Worm (Caenorhabditis elegans) whole organism, L4 larva: ENCODE measurements around the gene K05F6.14.
A peak's percentile ranks its signal among the peaks of the same experiment; 100 is the strongest.

Experiments used
- ZK546.5 ChIP-seq, 2 experiments: sonication (generic microtip); optimal IDR thresholded peaks; 2 replicates each; lab custom pipeline; 2017; ENCODE audit warnings: missing biosample characterization in 2 of 2, missing genetic modification characterization in 2 of 2
- ceh-32 ChIP-seq: sonication (generic microtip); optimal IDR thresholded peaks from 2 replicates; lab custom pipeline; 2016; ENCODE audit warnings: mild to moderate bottlenecking, missing genetic modification characterization, missing compliant biosample characterization; ENCODE audit not compliant: poor library complexity
- ces-1 ChIP-seq: fragments of 150-350 bp; sonication (generic microtip); optimal IDR thresholded peaks from 4 replicates; lab custom pipeline; 2014; ENCODE audit warnings: missing biosample characterization, missing genetic modification reagents, missing genetic modification characterization
- daf-16 ChIP-seq, 3 experiments: sonication (generic microtip); optimal IDR thresholded peaks; 2 replicates each; lab custom pipeline; 2016 to 2017; ENCODE audit warnings: missing genetic modification characterization in 3 of 3, missing genetic modification reagents in 3 of 3, mild to moderate bottlenecking in 2 of 3, missing compliant biosample characterization in 2 of 3, missing biosample characterization in 1 of 3, moderate library complexity in 1 of 3
- daf-19 ChIP-seq: fragments of 200-800 bp; sonication (Bioruptor generic); conservative IDR thresholded peaks from 2 replicates; pipeline ENCODE4 v1.3.6; 2022; ENCODE audit warnings: missing genetic modification characterization, missing compliant biosample characterization
- dmd-6 ChIP-seq: fragments of 200-800 bp; sonication (Bioruptor generic); IDR thresholded peaks from 2 replicates; pipeline ENCODE4 v1.3.6; 2022; ENCODE audit warnings: missing genetic modification reagents, missing genetic modification characterization, missing compliant biosample characterization
- gei-8 ChIP-seq: fragments of 200-800 bp; sonication (Bioruptor generic); optimal IDR thresholded peaks from 2 replicates; lab custom pipeline; 2018; ENCODE audit warnings: mild to moderate bottlenecking, missing genetic modification characterization, missing compliant biosample characterization
- hif-1 ChIP-seq, 2 experiments: sonication (generic microtip); optimal IDR thresholded peaks; 2 replicates each; lab custom pipeline; 2016 to 2017; ENCODE audit warnings: missing compliant biosample characterization in 2 of 2, missing genetic modification characterization in 2 of 2, missing genetic modification reagents in 2 of 2, missing genotype in 2 of 2, mild to moderate bottlenecking in 1 of 2
- hlh-11 ChIP-seq: fragments of 200-800 bp; sonication (Bioruptor generic); optimal IDR thresholded peaks from 2 replicates; lab custom pipeline; 2018; ENCODE audit warnings: mild to moderate bottlenecking, missing genetic modification characterization, missing compliant biosample characterization
- lin-1 ChIP-seq: fragments of 200-800 bp; sonication (Bioruptor generic); IDR thresholded peaks from 2 replicates; pipeline ENCODE4 v1.3.6; 2022; ENCODE audit warnings: missing genetic modification reagents, missing genetic modification characterization, missing compliant biosample characterization
- lin-29 ChIP-seq: fragments of 200-800 bp; sonication (Bioruptor generic); IDR thresholded peaks from 2 replicates; pipeline ENCODE4 v1.3.6; 2022; ENCODE audit warnings: missing genetic modification reagents, missing genetic modification characterization, missing compliant biosample characterization
- madf-5 ChIP-seq, 2 experiments: fragments of 200-800 bp; sonication (Bioruptor generic); IDR thresholded peaks; 2 replicates each; pipeline ENCODE4 v1.3.6; 2022; ENCODE audit warnings: missing compliant biosample characterization in 2 of 2, missing genetic modification characterization in 2 of 2
- madf-9 ChIP-seq: fragments of 200-800 bp; sonication (Bioruptor generic); conservative IDR thresholded peaks from 2 replicates; pipeline ENCODE4 v1.3.6; 2022; ENCODE audit warnings: missing genetic modification reagents, missing genetic modification characterization, missing compliant biosample characterization
- mxl-2 ChIP-seq: fragments of 200-800 bp; sonication (Bioruptor generic); conservative IDR thresholded peaks from 2 replicates; pipeline ENCODE4 v1.3.6; 2022; ENCODE audit warnings: missing genetic modification reagents, missing genetic modification characterization, missing compliant biosample characterization
- mxl-3 ChIP-seq: fragments of 200-800 bp; sonication (Bioruptor generic); optimal IDR thresholded peaks from 2 replicates; lab custom pipeline; 2018; ENCODE audit warnings: mild to moderate bottlenecking, missing genetic modification characterization, missing compliant biosample characterization
- nhr-28 ChIP-seq: fragments of 150-350 bp; optimal IDR thresholded peaks from 2 replicates; lab custom pipeline; 2014; ENCODE audit warnings: missing biosample characterization, missing genetic modification characterization
- nhr-76 ChIP-seq: fragments of 150-350 bp; optimal IDR thresholded peaks from 2 replicates; lab custom pipeline; 2014; ENCODE audit warnings: missing biosample characterization, missing genetic modification characterization
- nhr-77 ChIP-seq: fragments of 150-350 bp; optimal IDR thresholded peaks from 2 replicates; lab custom pipeline; 2014; ENCODE audit warnings: missing biosample characterization, missing genetic modification characterization
- pqm-1 ChIP-seq: sonication (generic microtip); optimal IDR thresholded peaks from 2 replicates; lab custom pipeline; 2017; ENCODE audit warnings: missing biosample characterization, missing genetic modification characterization
- set-16 ChIP-seq: fragments of 200-800 bp; sonication (Bioruptor generic); IDR thresholded peaks from 2 replicates; pipeline ENCODE4 v1.3.6; 2022; ENCODE audit warnings: missing genetic modification reagents, missing genetic modification characterization, missing compliant biosample characterization
- skn-1 ChIP-seq: fragments of 150-350 bp; optimal IDR thresholded peaks from 2 replicates; lab custom pipeline; 2014; ENCODE audit warnings: missing biosample characterization, missing genetic modification characterization
- snpc-4 ChIP-seq: fragments of 150-350 bp; optimal IDR thresholded peaks from 2 replicates; lab custom pipeline; 2014; ENCODE audit warnings: missing biosample characterization, missing genetic modification characterization
- tag-97 ChIP-seq: fragments of 200-800 bp; sonication (Bioruptor generic); IDR thresholded peaks from 2 replicates; pipeline ENCODE4 v1.3.6; 2022; ENCODE audit warnings: missing genetic modification characterization, missing compliant biosample characterization
- unc-39 ChIP-seq: sonication (generic microtip); optimal IDR thresholded peaks from 2 replicates; lab custom pipeline; 2017; ENCODE audit warnings: missing biosample characterization, missing genetic modification characterization
- unc-62 ChIP-seq, 3 experiments: fragments of 150-350 bp in 1 of 3; sonication (generic microtip); optimal IDR thresholded peaks in 2 of 3; peaks in 1 of 3; 1 replicate in 1 of 3; 2 replicates in 2 of 3; lab custom pipeline; 2014 to 2017; ENCODE audit warnings: missing biosample characterization in 3 of 3, missing genetic modification characterization in 3 of 3, missing genetic modification reagents in 3 of 3, missing genotype in 1 of 3
- vab-7 ChIP-seq: fragments of 200-800 bp; sonication (Bioruptor generic); IDR thresholded peaks from 2 replicates; pipeline ENCODE4 v1.3.6; 2022; ENCODE audit warnings: missing genetic modification reagents, missing genetic modification characterization, missing compliant biosample characterization
- ztf-7 ChIP-seq: fragments of 150-350 bp; optimal IDR thresholded peaks from 2 replicates; lab custom pipeline; 2014; ENCODE audit warnings: missing biosample characterization, missing genetic modification characterization

The K05F6.14 gene

DNA sequence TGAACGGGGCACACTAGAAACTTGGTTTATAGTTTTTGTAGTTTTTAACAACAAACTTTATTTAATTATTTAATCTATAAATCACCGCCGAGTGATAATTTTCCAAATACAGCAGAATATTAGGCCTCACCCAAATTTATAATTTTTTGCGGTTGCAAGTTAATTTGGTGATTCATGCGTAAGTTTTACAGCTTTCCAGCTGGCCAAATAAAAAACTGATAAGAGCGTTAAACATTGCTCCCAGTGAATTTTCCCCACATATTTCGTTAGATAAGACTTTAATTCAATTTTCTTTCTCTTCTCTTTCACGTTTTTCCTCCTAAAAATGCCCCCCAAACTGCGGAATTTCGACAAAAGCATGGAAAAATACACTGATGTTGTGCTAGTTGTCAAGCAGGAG, 39.5 kb downstream of the K05F6.14 start, which contains the start of gene bath-47:
Gene bath-47 (plus strand): TSS at position 305 of the 400 bp plus-strand sequence.
- TF ChIP-seq tag-97, result no peak

DNA sequence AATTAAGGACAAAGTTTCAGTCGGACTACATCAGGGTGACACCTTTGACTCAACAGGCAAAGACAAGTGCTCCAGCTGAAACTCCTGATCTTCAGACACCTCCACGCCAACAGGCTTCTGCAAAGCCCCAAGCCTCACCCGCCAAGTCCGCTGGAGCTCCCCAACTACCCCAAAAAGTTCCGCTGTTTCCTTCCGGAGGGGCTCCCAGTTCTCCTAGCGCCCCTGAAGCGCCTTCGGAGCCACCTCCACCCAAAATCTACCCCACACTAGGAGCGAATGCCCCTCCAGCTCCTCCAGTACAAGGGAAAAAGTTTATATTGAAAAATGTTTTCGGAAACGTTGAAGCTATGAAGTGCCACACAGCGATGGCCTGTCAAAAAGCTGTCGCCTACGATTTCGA, 41.1 kb downstream of the K05F6.14 start:
- TF ChIP-seq snpc-4 (tag; lab: Kevin White, UChicago) (no peak), set-16 (peak; percentile 84)
- TF ChIP-seq, all 104 proteins: peak for 1

DNA sequence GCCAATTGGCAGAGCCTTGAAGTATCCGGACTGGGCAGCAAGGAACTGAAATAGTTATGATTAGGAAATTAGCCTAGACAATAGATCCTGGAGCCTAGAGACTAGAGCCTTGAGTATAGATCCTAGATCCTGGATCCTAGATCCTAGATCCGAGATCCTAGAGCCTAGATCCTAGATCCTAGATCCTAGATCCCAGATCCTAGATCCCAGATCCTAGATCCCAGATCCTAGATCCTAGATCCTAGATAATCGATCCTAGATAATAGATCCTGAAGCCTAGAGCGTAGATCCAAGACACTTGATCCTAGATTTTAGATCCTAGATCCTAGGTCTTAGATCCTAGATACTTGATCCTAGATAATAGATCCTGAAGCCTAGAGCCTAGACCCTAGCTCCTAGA, 43.0 kb downstream of the K05F6.14 start:
- no peak for TF ChIP-seq dmd-6 (GFP tag; lab: Robert Waterston, UW)
- TF ChIP-seq ztf-7, result no peak
- TF ChIP-seq daf-19, result no peak
- no peak for TF ChIP-seq ceh-32
- no peak for TF ChIP-seq hif-1 (tag; optimal IDR thresholded peaks at IDR 0.05; lab: Kevin White, UChicago)

ce11 chrII:1606079-1606478, 44.1 kb downstream of the K05F6.14 start, which contains the start of gene bath-33:
Gene bath-33 (minus strand): TSS chrII:1606179.
- no peak for TF ChIP-seq daf-19
- no peak for TF ChIP-seq lin-1 (GFP tag; lab: Robert Waterston, UW)
- no peak for TF ChIP-seq mxl-3 (GFP tag; lab: Kevin White, UChicago)
- TF ChIP-seq ZK546.5 (tag; optimal IDR thresholded peaks at IDR 0.05; lab: Kevin White, UChicago), result no peak

DNA sequence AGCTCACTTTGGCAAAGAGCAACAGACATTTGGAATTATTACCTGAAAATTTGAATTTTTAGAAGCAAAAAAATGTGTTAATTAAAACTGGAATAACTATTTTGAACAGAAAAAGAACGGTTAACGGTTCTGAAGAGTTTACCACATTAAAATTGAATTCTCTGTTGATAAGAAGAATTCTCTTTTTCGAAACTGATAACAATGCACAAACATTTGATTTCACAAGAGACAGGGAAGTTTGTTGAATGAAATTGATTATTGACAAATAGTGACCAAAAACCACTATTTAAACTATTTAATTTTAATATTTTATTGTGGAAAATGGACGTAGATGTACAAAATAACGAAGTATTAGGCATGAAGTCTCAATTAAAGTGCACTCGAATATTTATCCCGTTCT, 45.6 kb downstream of the K05F6.14 start:
- TF ChIP-seq nhr-28 (tag; lab: Kevin White, UChicago) (peak; percentile 48), madf-5 (GFP tag; IDR thresholded peaks at IDR 0.05; lab: Robert Waterston, UW) (no peak), skn-1 (tag; lab: Kevin White, UChicago) (no peak), nhr-77 (tag; lab: Kevin White, UChicago) (peak; percentile 46), hif-1 (tag; optimal IDR thresholded peaks at IDR 0.05; lab: Kevin White, UChicago) (no peak), daf-16 (GFP tag; optimal IDR thresholded peaks at IDR 0.05; lab: Kevin White, UChicago) (no peak), daf-16 (tag; optimal IDR thresholded peaks at IDR 0.05; lab: Kevin White, UChicago) (peak; percentile 86), pqm-1 (tag; lab: Kevin White, UChicago) (peak; percentile 80), mxl-2 (GFP tag; lab: Robert Waterston, UW) (no peak), nhr-76 (tag; lab: Kevin White, UChicago) (no peak), hlh-11 (tag; lab: Kevin White, UChicago) (peak; percentile 15)
- TF ChIP-seq, all 104 proteins: peak for 5

- TF ChIP-seq ces-1 (GFP tag; lab: Kevin White, UChicago) (no peak), ZK546.5 (tag; optimal IDR thresholded peaks at IDR 0.05; lab: Kevin White, UChicago) (no peak), unc-39 (tag; lab: Kevin White, UChicago) (no peak), pqm-1 (tag; lab: Kevin White, UChicago) (peak; percentile 82), nhr-77 (tag; lab: Kevin White, UChicago) (peak; percentile 49), lin-29 (no peak), mxl-3 (GFP tag; lab: Kevin White, UChicago) (peak; percentile 31), nhr-28 (tag; lab: Kevin White, UChicago) (peak; percentile 59), daf-16 (GFP tag; optimal IDR thresholded peaks at IDR 0.05; lab: Kevin White, UChicago) (no peak), daf-16 (tag; optimal IDR thresholded peaks at IDR 0.05; lab: Kevin White, UChicago) (peak; percentile 85), hlh-11 (tag; lab: Kevin White, UChicago) (peak; percentile 56)
These were observed 47.0 kb downstream of the K05F6.14 start for ce11 chrII:1608915-1609314.

DNA sequence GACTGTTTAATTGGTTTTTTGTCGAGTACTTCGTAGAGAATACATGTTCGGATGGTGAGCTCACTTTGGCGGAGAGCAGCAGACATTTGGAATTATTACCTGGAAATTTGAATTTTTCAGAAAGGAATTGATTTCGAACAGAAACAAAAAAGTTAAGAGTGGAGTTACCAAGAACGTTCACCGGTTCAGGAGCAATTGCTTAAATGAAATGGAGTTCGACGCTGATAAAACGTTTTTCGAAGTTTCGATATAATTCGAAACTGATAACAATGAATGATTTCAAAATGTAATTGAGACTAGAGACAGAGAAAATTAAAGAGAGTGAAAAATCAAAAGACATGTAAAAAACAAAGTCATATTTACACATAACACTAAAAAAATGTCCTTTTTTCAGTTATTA, 48.7 kb downstream of the K05F6.14 start, which contains the start of gene fbxa-163:
Gene fbxa-163 (minus strand): TSS at position 101 of the 400 bp plus-strand sequence.
- TF ChIP-seq madf-9 (GFP tag; lab: Robert Waterston, UW) (no peak), nhr-28 (tag; lab: Kevin White, UChicago) (peak; percentile 13), pqm-1 (tag; lab: Kevin White, UChicago) (peak; percentile 41), unc-62 (GFP tag; optimal IDR thresholded peaks at IDR 0.05 in 1 of 2; lab: Kevin White, UChicago) (peak in 1 of 2 experiments; percentile 28), unc-62 (tag; optimal IDR thresholded peaks at IDR 0.05; lab: Kevin White, UChicago) (no peak), gei-8 (no peak), vab-7 (no peak), daf-16 (GFP tag; optimal IDR thresholded peaks at IDR 0.05; lab: Kevin White, UChicago) (no peak), daf-16 (tag; optimal IDR thresholded peaks at IDR 0.05; lab: Kevin White, UChicago) (peak; percentile 19)
